Worm (Caenorhabditis elegans): ENCODE data around the gene T05H4.3.
A peak's percentile ranks its signal among the peaks of the same experiment; 100 is the strongest.

The T05H4.3 gene

DNA sequence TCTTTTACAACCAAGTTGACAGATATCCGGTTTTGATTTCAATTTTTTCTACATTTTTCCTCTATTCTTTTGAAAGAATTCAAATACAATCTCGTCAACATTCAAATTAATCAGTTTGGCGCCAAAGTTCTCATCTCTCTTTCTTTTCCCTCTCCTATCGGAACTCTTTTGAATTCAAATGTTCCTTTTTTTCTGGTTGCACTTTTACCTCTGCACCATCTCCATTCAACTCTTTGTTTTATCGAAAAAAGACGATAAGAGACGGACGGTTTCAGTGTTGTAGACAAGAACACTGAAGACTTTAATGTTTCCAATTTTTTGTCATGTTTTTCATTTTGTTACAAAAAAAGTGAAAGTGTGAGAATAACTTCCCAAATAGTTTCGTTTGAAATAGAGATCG, 33.9 kb downstream of the T05H4.3 start:
- TF ChIP-seq flt-1 (GFP tag; IDR thresholded peaks at IDR 0.05): no peak
- no peak for TF ChIP-seq hmg-4 (GFP tag; optimal IDR thresholded peaks at IDR 0.05)
- TF ChIP-seq tbx-11 (GFP tag; IDR thresholded peaks at IDR 0.05): no peak
- TF ChIP-seq aly-1 (tag; optimal IDR thresholded peaks at IDR 0.05): no peak
- no peak for TF ChIP-seq ama-1 (optimal IDR thresholded peaks at IDR 0.05)
- TF ChIP-seq B0310.2 (tag; optimal IDR thresholded peaks at IDR 0.05): no peak
- TF ChIP-seq ets-7 (tag; optimal IDR thresholded peaks at IDR 0.05): no peak
- no peak for TF ChIP-seq ceh-36 (tag; optimal IDR thresholded peaks at IDR 0.05)
- no peak for TF ChIP-seq sea-1 (GFP tag; conservative IDR thresholded peaks at IDR 0.05)

DNA sequence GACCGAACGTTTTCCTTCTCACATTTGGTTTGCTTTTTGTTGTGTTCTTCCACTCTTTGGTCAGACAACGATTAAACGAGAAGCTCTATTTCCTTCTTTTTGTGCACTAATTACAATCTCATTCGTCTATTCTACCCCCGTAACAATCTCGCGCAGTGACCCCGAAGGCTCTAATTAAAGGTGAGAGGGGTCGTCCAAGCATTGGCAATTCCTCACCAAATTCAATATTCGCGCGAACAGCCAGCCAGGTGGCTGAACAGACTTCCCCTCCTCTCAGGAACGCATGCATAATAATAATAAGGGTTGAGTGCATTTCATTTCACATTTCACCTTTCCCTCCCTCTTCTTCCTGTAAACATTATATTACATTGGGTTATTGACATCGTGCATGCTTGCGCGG, 43.0 kb downstream of the T05H4.3 start:
- TF ChIP-seq pes-1 (GFP tag; IDR thresholded peaks at IDR 0.05) (no peak), F13C5.2 (tag; optimal IDR thresholded peaks at IDR 0.05) (peak; percentile 3)

DNA sequence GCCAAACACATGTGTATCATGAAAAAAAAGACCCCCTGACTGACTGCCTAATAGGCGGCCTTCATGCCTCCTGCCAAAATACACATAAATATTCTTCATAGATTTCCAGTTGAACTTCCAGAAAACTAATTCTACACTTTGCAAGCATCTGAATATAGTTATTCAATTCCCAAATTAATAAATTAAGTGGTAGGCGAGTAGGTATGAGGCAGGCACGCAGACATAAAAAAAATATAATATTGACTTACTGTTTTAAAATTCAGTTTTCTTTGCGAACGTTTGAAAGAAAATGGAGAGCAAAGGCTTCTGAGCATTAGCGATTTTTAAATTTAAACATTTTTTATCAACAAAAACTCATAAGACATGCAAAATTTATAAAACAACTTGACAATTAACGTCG, 45.7 kb downstream of the T05H4.3 start:
- TF ChIP-seq F13C5.2 (tag; optimal IDR thresholded peaks at IDR 0.05): no peak
- no peak for TF ChIP-seq hmbx-1 (tag; optimal IDR thresholded peaks at IDR 0.05)
- no peak for TF ChIP-seq sea-1 (GFP tag; conservative IDR thresholded peaks at IDR 0.05)
- TF ChIP-seq ceh-36 (tag; optimal IDR thresholded peaks at IDR 0.05): no peak
- no peak for TF ChIP-seq flt-1 (GFP tag; IDR thresholded peaks at IDR 0.05)
- no peak for TF ChIP-seq B0310.2 (tag; optimal IDR thresholded peaks at IDR 0.05)
- no peak for TF ChIP-seq tra-4 (tag; optimal IDR thresholded peaks at IDR 0.05)
- no peak for TF ChIP-seq hnd-1 (tag; optimal IDR thresholded peaks at IDR 0.05)
- TF ChIP-seq aly-1 (tag; optimal IDR thresholded peaks at IDR 0.05): no peak
- TF ChIP-seq scrt-1 (GFP tag; IDR thresholded peaks at IDR 0.05): no peak
- no peak for TF ChIP-seq ets-7 (tag; optimal IDR thresholded peaks at IDR 0.05)
- no peak for TF ChIP-seq tbx-37 (GFP tag; conservative IDR thresholded peaks at IDR 0.05)
- TF ChIP-seq ceh-13 (GFP tag; optimal IDR thresholded peaks at IDR 0.05): no peak
- no peak for TF ChIP-seq ama-1 (optimal IDR thresholded peaks at IDR 0.05)
- no peak for TF ChIP-seq pes-1 (GFP tag; IDR thresholded peaks at IDR 0.05)
- TF ChIP-seq hmg-4 (GFP tag; optimal IDR thresholded peaks at IDR 0.05): no peak
- TF ChIP-seq tbx-11 (GFP tag; IDR thresholded peaks at IDR 0.05): no peak

DNA sequence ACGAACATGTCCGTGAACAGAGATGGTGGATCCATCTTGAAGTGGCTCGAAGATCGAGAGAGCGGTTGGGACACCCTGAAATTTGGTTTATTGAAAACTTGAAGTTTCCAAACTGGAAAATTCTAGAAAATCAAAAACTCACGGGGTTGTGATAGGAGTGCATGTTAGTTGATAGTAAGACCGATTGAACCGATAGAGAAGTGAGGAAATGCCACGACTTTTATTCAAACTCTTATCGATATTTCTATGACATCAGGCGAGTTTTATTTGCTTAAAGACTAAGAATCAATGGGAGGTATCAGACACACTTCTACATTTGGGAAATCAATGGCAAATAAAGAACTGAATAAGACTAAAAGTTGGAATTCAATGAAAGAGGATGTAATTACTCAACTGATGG, 46.7 kb downstream of the T05H4.3 start, which contains the start of gene lec-10:
Gene lec-10 (minus strand): TSS at position 272 of the 400 bp plus-strand sequence.
- TF ChIP-seq B0310.2 (tag; optimal IDR thresholded peaks at IDR 0.05) (no peak), ama-1 (optimal IDR thresholded peaks at IDR 0.05) (no peak), tbx-11 (GFP tag; IDR thresholded peaks at IDR 0.05) (no peak), tbx-37 (GFP tag; conservative IDR thresholded peaks at IDR 0.05) (no peak), F13C5.2 (tag; optimal IDR thresholded peaks at IDR 0.05) (no peak), ceh-13 (GFP tag; optimal IDR thresholded peaks at IDR 0.05) (no peak), hmbx-1 (tag; optimal IDR thresholded peaks at IDR 0.05) (no peak), scrt-1 (GFP tag; IDR thresholded peaks at IDR 0.05) (no peak), hmg-4 (GFP tag; optimal IDR thresholded peaks at IDR 0.05) (no peak), sea-1 (GFP tag; conservative IDR thresholded peaks at IDR 0.05) (no peak), hnd-1 (tag; optimal IDR thresholded peaks at IDR 0.05) (no peak)

DNA sequence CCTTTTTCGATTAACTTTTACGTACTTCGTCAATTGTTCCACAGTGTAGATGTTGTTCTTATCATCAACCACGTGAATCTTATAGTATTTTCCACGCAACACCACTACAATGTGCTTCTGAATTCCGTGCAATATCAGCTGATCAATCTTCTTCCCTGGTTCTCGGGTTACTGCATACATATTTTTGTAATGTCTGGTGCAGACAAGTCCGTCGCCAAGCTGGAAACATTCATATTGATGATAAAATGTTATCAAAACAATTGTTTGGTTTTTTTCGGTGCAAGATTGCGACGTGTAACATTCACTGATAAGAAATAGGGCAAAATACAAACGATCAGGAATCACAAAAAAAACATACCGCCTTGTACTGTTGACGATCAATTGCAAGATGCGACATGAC, 50.4 kb downstream of the T05H4.3 start:
- TF ChIP-seq F13C5.2 (tag; optimal IDR thresholded peaks at IDR 0.05) (no peak), aly-1 (tag; optimal IDR thresholded peaks at IDR 0.05) (no peak), pes-1 (GFP tag; IDR thresholded peaks at IDR 0.05) (no peak), ama-1 (optimal IDR thresholded peaks at IDR 0.05) (no peak), sea-1 (GFP tag; conservative IDR thresholded peaks at IDR 0.05) (no peak), hmbx-1 (tag; optimal IDR thresholded peaks at IDR 0.05) (no peak), flt-1 (GFP tag; IDR thresholded peaks at IDR 0.05) (no peak), hnd-1 (tag; optimal IDR thresholded peaks at IDR 0.05) (no peak), scrt-1 (GFP tag; IDR thresholded peaks at IDR 0.05) (no peak), ceh-36 (tag; optimal IDR thresholded peaks at IDR 0.05) (no peak), ceh-13 (GFP tag; optimal IDR thresholded peaks at IDR 0.05) (no peak), tbx-37 (GFP tag; conservative IDR thresholded peaks at IDR 0.05) (no peak), B0310.2 (tag; optimal IDR thresholded peaks at IDR 0.05) (no peak), tbx-11 (GFP tag; IDR thresholded peaks at IDR 0.05) (no peak), tra-4 (tag; optimal IDR thresholded peaks at IDR 0.05) (no peak), ets-7 (tag; optimal IDR thresholded peaks at IDR 0.05) (no peak), hmg-4 (GFP tag; optimal IDR thresholded peaks at IDR 0.05) (no peak)

DNA sequence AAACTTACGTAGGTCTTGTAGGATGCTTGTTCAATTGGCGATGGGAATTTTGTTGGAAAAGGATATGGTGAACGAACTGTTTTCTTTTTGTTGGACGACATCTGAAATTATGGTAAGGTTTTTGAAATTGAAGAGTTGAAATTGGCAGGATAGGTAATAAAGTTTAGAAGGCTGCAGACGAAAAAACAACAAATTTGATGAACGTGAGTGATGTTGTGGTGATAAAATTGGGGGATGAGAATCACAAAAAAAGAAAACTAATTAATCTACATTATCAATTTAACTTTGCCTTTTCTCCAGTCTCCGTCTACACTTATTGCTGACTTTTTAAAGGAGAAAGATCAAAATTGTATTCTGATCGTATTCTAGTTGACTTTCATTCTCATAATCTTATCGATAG, 51.7 kb downstream of the T05H4.3 start, which contains the start of gene cpt-6:
Gene cpt-6 (minus strand): TSS at position 101 of the 400 bp plus-strand sequence.
- TF ChIP-seq hmg-4 (GFP tag; optimal IDR thresholded peaks at IDR 0.05) (no peak), aly-1 (tag; optimal IDR thresholded peaks at IDR 0.05) (no peak), tra-4 (tag; optimal IDR thresholded peaks at IDR 0.05) (no peak), tbx-37 (GFP tag; conservative IDR thresholded peaks at IDR 0.05) (no peak), sea-1 (GFP tag; conservative IDR thresholded peaks at IDR 0.05) (no peak), ets-7 (tag; optimal IDR thresholded peaks at IDR 0.05) (no peak), hmbx-1 (tag; optimal IDR thresholded peaks at IDR 0.05) (no peak), ceh-36 (tag; optimal IDR thresholded peaks at IDR 0.05) (no peak), ceh-13 (GFP tag; optimal IDR thresholded peaks at IDR 0.05) (no peak), ama-1 (optimal IDR thresholded peaks at IDR 0.05) (no peak), hnd-1 (tag; optimal IDR thresholded peaks at IDR 0.05) (no peak), B0310.2 (tag; optimal IDR thresholded peaks at IDR 0.05) (no peak), tbx-11 (GFP tag; IDR thresholded peaks at IDR 0.05) (no peak), flt-1 (GFP tag; IDR thresholded peaks at IDR 0.05) (no peak), scrt-1 (GFP tag; IDR thresholded peaks at IDR 0.05) (no peak), pes-1 (GFP tag; IDR thresholded peaks at IDR 0.05) (no peak), F13C5.2 (tag; optimal IDR thresholded peaks at IDR 0.05) (no peak)

DNA sequence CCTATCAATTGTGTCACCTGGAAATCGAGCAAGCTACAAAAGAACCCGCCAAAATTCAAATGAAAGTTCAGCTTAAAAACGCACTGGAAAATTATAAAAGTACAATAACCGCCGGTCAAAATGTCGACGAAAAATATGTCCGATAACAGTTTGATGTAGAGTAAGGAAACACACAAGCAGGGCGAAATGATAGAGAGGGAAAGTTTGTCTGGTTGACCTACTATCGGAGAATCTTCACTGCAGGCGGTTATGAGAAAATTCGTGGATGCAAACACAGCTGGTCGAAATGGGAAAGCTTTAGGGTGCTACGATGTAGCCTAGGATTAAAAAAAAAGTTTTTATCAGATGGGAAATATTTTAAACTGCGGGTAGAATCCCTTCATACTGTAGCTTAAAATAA, 53.2 kb downstream of the T05H4.3 start:
- TF ChIP-seq F13C5.2 (tag; optimal IDR thresholded peaks at IDR 0.05): no peak

DNA sequence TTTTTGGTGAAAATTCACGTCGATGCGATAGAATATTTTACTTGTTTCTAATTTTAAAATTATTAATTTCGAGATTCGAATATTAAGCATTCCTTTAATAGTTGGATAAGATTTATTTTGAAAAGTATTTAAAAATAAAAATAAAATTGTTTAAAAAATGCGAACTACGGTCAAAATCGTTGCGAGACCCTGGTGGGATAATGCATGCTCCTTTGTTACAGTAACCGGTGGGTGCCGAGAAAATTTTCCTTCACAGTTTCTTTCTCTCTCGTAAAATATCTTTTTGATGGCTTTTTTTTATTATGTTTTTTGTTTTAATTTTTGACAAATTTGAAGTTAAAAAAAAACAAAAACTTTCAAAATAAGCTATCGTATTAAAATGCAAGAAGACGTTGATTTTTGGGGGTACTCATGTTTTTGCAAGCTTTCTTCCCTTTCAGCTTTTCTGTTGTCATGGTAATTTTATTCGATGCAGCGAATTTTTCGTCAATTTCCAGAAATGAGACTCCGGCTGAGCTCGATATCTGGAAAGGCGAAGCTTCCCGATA, 54.5 kb downstream of the T05H4.3 start, which contains the start of gene dgtr-1:
Gene dgtr-1 (plus strand): TSS at position 498 of the 548 bp plus-strand sequence.
- TF ChIP-seq tbx-37 (GFP tag; conservative IDR thresholded peaks at IDR 0.05): no peak
- no peak for TF ChIP-seq B0310.2 (tag; optimal IDR thresholded peaks at IDR 0.05)
- TF ChIP-seq tbx-11 (GFP tag; IDR thresholded peaks at IDR 0.05): no peak
- no peak for TF ChIP-seq flt-1 (GFP tag; IDR thresholded peaks at IDR 0.05)
- no peak for TF ChIP-seq hnd-1 (tag; optimal IDR thresholded peaks at IDR 0.05)
- no peak for TF ChIP-seq ets-7 (tag; optimal IDR thresholded peaks at IDR 0.05)
- no peak for TF ChIP-seq ama-1 (optimal IDR thresholded peaks at IDR 0.05)
